Fruit fly (Drosophila melanogaster) whole organism, pupa: ENCODE data around the gene dnd.

Experiments
- D1 ChIP-seq: fragments of 200-800 bp; sonication (Bioruptor generic); optimal IDR thresholded peaks from 2 replicates; lab custom pipeline; 2018; ENCODE audit warnings: missing biosample characterization, mild to moderate bottlenecking, missing genetic modification characterization, moderate library complexity
- EcR ChIP-seq: fragments of 200-800 bp; sonication (Bioruptor generic); optimal IDR thresholded peaks from 3 replicates; lab custom pipeline; 2019; ENCODE audit warnings: missing biosample characterization, missing genetic modification characterization, mild to moderate bottlenecking, moderate library complexity, missing genetic modification reagents
- Ets98B ChIP-seq: fragments of 200-800 bp; sonication (Bioruptor generic); IDR thresholded peaks from 2 replicates; pipeline ENCODE4 v1.3.6; 2022; ENCODE audit warnings: missing biosample characterization, missing genetic modification characterization

DNA sequence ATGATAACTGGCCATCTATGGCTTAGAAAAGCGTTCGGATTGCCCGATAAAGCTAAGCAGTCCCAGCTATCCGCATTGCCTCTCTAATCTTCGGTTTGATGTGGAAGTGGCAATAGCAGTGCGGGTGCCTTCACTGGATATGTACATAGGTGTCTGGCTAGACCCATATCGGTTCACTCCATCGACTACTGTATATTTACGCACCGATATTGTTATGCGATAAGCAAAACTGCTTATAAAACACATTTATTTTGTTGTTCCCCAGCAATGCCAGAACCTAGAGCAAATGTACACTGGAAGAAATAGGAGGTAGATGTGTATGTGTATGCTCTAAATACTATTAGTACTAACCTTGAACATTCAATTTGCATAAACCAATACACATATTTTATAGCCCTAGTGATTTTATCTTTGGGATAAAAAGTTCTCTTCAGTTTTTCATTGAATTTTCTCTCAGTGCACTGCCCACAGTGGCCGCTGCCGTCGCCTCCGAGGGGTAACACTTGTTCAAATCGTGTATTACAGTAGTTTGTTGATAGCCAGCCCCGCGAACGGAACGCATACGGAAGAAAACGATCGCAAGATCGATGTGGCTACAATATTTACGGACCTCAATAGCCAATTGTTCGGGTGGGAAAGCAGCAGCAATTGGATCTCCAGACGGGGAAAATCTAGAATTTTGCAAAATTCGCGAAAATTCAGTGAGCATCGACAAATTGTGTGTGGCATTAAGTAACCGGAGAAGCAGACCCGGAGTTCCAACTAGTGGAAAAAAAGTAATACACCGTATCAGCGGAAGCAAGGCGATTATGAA lies 16.8 kb downstream of the dnd start, which contains the start of gene CG31431:
- TF ChIP-seq D1 (tag; lab: Kevin White, UChicago) (no peak), Ets98B (GFP tag; lab: Robert Waterston, UW) (peak; percentile 93), EcR (GFP tag; lab: Kevin White, UChicago) (no peak)
